Fruit fly (Drosophila melanogaster): ENCODE results near the gene CG31517.

The CG31517 gene

dm6 chr3R:13997762-13998161 lies 49.5 kb downstream of the CG31517 start (continued):
- TF ChIP-seq CG14441 (GFP tag; IDR thresholded peaks at IDR 0.05) = 0 out of 2 replicates have a peak, but pooled peaks have one; percentile 31
- TF ChIP-seq CG8281 (tag; optimal IDR thresholded peaks at IDR 0.05) = peak; percentile 47
- TF ChIP-seq sr (GFP tag; IDR thresholded peaks at IDR 0.05) = 0 out of 3 replicates have a peak, but pooled peaks have one; percentile 21
- peak; percentile 29 for TF ChIP-seq crol (GFP tag; IDR thresholded peaks at IDR 0.05)
- TF ChIP-seq CG12769 (tag; optimal IDR thresholded peaks at IDR 0.05) = peak; percentile 88
- no peak for TF ChIP-seq Optix (GFP tag; IDR thresholded peaks at IDR 0.05)
- no peak for TF ChIP-seq CG2712 (tag; optimal IDR thresholded peaks at IDR 0.05)
- TF ChIP-seq Hr78 (GFP tag; optimal IDR thresholded peaks at IDR 0.05) = peak in 1 of 2 experiments; percentile 51
- TF ChIP-seq CG15269 (tag; optimal IDR thresholded peaks at IDR 0.05) = peak; percentile 28
- no peak for TF ChIP-seq nerfin-2 (GFP tag; IDR thresholded peaks at IDR 0.05; ENCODE audit: partially characterized antibody)
- TF ChIP-seq Rfx (GFP tag; IDR thresholded peaks at IDR 0.05) = 0 out of 2 replicates have a peak, but pooled peaks have one; percentile 27
- TF ChIP-seq cg (GFP tag; optimal IDR thresholded peaks at IDR 0.05) = peak; percentile 22
- peak; percentile 39 for TF ChIP-seq pros (GFP tag; optimal IDR thresholded peaks at IDR 0.05)
- no peak for TF ChIP-seq slou (GFP tag; optimal IDR thresholded peaks at IDR 0.05)
- TF ChIP-seq sug (tag; optimal IDR thresholded peaks at IDR 0.05) = peak; percentile 12
- TF ChIP-seq sqz (GFP tag; optimal IDR thresholded peaks at IDR 0.05) = peak; percentile 5
- no peak for TF ChIP-seq NK7.1 (GFP tag; optimal IDR thresholded peaks at IDR 0.05)
- peak; percentile 40 for TF ChIP-seq sens (GFP tag)
- TF ChIP-seq da (GFP tag; optimal IDR thresholded peaks at IDR 0.05) = no peak
- peak; percentile 14; the same call in 1 of the 2 replicates for TF ChIP-seq slbo (GFP tag; IDR thresholded peaks at IDR 0.05)

dm6 chr3R:13998162-13998561 lies 49.9 kb downstream of the CG31517 start:
- TF ChIP-seq Hr51 (GFP tag; optimal IDR thresholded peaks at IDR 0.05) (peak in 1 of 2 experiments; percentile 50), CG11504 (tag; optimal IDR thresholded peaks at IDR 0.05) (peak; percentile 26), Oli (tag; optimal IDR thresholded peaks at IDR 0.05) (peak; percentile 35), Med (GFP tag) (peak; percentile 27), sens (GFP tag) (peak; percentile 3), odd (GFP tag; optimal IDR thresholded peaks at IDR 0.05) (peak; percentile 8), D19A (tag; optimal IDR thresholded peaks at IDR 0.05) (peak; percentile 25), CG3407 (GFP tag; optimal IDR thresholded peaks at IDR 0.05) (no peak), so (GFP tag; IDR thresholded peaks at IDR 0.05) (no peak), maf-S (GFP tag; optimal IDR thresholded peaks at IDR 0.05) (no peak), eve (GFP tag; optimal IDR thresholded peaks at IDR 0.05) (peak in 1 of 2 experiments; percentile 57), Sox102F (GFP tag; optimal IDR thresholded peaks at IDR 0.05) (peak; percentile 36), Ets65A (GFP tag) (peak; percentile 55), gem (tag; optimal IDR thresholded peaks at IDR 0.05) (peak; percentile 47), CoRest (tag; optimal IDR thresholded peaks at IDR 0.05) (peak; percentile 39), CG7556 (GFP tag; optimal IDR thresholded peaks at IDR 0.05) (peak; percentile 13), CG7987 (GFP tag; optimal IDR thresholded peaks at IDR 0.05) (no peak), CG4854 (GFP tag; optimal IDR thresholded peaks at IDR 0.05) (no peak), CG10147 (GFP tag; optimal IDR thresholded peaks at IDR 0.05) (no peak), CG13894 (tag; optimal IDR thresholded peaks at IDR 0.05) (peak; percentile 4), CG30403 (GFP tag; optimal IDR thresholded peaks at IDR 0.05) (peak; percentile 18), NK7.1 (GFP tag; optimal IDR thresholded peaks at IDR 0.05) (no peak), CG2678 (tag; optimal IDR thresholded peaks at IDR 0.05) (peak; percentile 19), Sox100B (GFP tag; optimal IDR thresholded peaks at IDR 0.05) (peak; percentile 16), dmrt99B (tag; optimal IDR thresholded peaks at IDR 0.05) (peak; percentile 12)

Data from whole organism, embryonic.